Worm (Caenorhabditis elegans): ENCODE results near the gene F45E1.4.

DNA sequence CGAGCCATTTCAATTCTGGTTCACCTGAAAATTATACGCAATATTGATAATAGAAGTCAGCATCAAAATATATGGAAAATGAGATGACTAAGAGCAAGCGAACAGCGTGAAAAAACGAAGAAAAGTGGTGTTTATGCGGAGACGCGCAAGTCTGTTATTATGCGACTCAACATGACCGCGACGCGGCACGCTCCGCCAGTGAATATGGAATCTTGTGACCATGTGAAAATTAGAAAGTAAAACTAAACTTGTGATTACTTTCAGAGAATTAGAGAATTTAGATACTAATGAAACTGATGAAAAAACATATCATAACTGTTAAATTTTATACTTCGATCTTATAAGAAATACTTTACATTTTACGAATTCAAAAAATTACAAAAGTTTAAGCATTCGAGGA is 3.7 kb upstream of the F45E1.4 start, which contains the start of gene his-71:
- TF ChIP-seq ztf-11 (tag; optimal IDR thresholded peaks at IDR 0.05) (no peak), C34B4.2 (tag; optimal IDR thresholded peaks at IDR 0.05) (no peak), mdl-1 (tag; optimal IDR thresholded peaks at IDR 0.05) (no peak), nhr-90 (tag; optimal IDR thresholded peaks at IDR 0.05; ENCODE audit: poor library complexity) (no peak), egl-13 (tag; optimal IDR thresholded peaks at IDR 0.05) (no peak), lin-39 (tag; optimal IDR thresholded peaks at IDR 0.05) (no peak), tbx-2 (tag; optimal IDR thresholded peaks at IDR 0.05) (no peak), nhr-77 (tag; optimal IDR thresholded peaks at IDR 0.05) (no peak), ces-1 (GFP tag; optimal IDR thresholded peaks at IDR 0.05) (no peak), egl-27 (tag; optimal IDR thresholded peaks at IDR 0.05) (no peak), ama-1 (optimal IDR thresholded peaks at IDR 0.05) (no peak), jun-1 (tag; optimal IDR thresholded peaks at IDR 0.05) (no peak)
